Fruit fly (Drosophila melanogaster): ENCODE results near the gene Pde11.
A peak's percentile ranks its signal among the peaks of the same experiment; 100 is the strongest.

The Pde11 gene

dm6 chr2L:18567563-18567962 lies 22.6 kb downstream of the Pde11 start:
- TF ChIP-seq Jra (GFP tag; optimal IDR thresholded peaks at IDR 0.05): peak; percentile 37
- TF ChIP-seq tai (GFP tag; optimal IDR thresholded peaks at IDR 0.05): peak; percentile 69
- no peak for TF ChIP-seq jim (GFP tag; optimal IDR thresholded peaks at IDR 0.05)
- TF ChIP-seq Vsx2 (GFP tag; optimal IDR thresholded peaks at IDR 0.05; ENCODE audit: partially characterized antibody): no peak
- TF ChIP-seq OdsH (GFP tag; optimal IDR thresholded peaks at IDR 0.05): peak; percentile 66
- TF ChIP-seq GATAd (GFP tag; optimal IDR thresholded peaks at IDR 0.05): no peak
- no peak for TF ChIP-seq pan (optimal IDR thresholded peaks at IDR 0.05)
- peak; percentile 8 for TF ChIP-seq ey (GFP tag; optimal IDR thresholded peaks at IDR 0.05)
- no peak for TF ChIP-seq sage (GFP tag; optimal IDR thresholded peaks at IDR 0.05)
- TF ChIP-seq Rel (GFP tag; optimal IDR thresholded peaks at IDR 0.05): no peak
- no peak for TF ChIP-seq Rel (tag; optimal IDR thresholded peaks at IDR 0.05)
- no peak for TF ChIP-seq dsf (GFP tag; optimal IDR thresholded peaks at IDR 0.05; ENCODE audit: borderline replicate concordance)
- peak in 1 of 2 experiments; percentile 64 for TF ChIP-seq foxo (GFP tag; optimal IDR thresholded peaks at IDR 0.05)
- TF ChIP-seq psq (GFP tag; optimal IDR thresholded peaks at IDR 0.05): no peak
- TF ChIP-seq Abd-B (GFP tag; optimal IDR thresholded peaks at IDR 0.05): no peak
- no peak for TF ChIP-seq Dif (GFP tag; optimal IDR thresholded peaks at IDR 0.05; ENCODE audit: partially characterized antibody)
- no peak for TF ChIP-seq sv (GFP tag; optimal IDR thresholded peaks at IDR 0.05)
- TF ChIP-seq br (GFP tag; optimal IDR thresholded peaks at IDR 0.05): peak; percentile 47
- peak; percentile 29 for TF ChIP-seq Sp1 (GFP tag; optimal IDR thresholded peaks at IDR 0.05)
- no peak for TF ChIP-seq brk (GFP tag; optimal IDR thresholded peaks at IDR 0.05)
- TF ChIP-seq lola (GFP tag; optimal IDR thresholded peaks at IDR 0.05): no peak
- no peak for TF ChIP-seq CrebA (GFP tag; optimal IDR thresholded peaks at IDR 0.05; ENCODE audit: borderline replicate concordance)
- TF ChIP-seq CG9705 (GFP tag; optimal IDR thresholded peaks at IDR 0.05): no peak
- TF ChIP-seq Mio (GFP tag; optimal IDR thresholded peaks at IDR 0.05): no peak
- peak; percentile 12 for TF ChIP-seq CG32264 (GFP tag; optimal IDR thresholded peaks at IDR 0.05)
- TF ChIP-seq Hr83 (GFP tag; optimal IDR thresholded peaks at IDR 0.05; ENCODE audit: poor library complexity, severe bottlenecking): peak; percentile 69
- no peak for TF ChIP-seq woc (GFP tag; optimal IDR thresholded peaks at IDR 0.05)
- peak; percentile 70 for TF ChIP-seq rgr (GFP tag; optimal IDR thresholded peaks at IDR 0.05)
- TF ChIP-seq Hr78 (GFP tag; optimal IDR thresholded peaks at IDR 0.05): no peak
- no peak for TF ChIP-seq dl (GFP tag; optimal IDR thresholded peaks at IDR 0.05; ENCODE audit: insufficient read depth in 1 of 2, partially characterized antibody in 2 of 2)
- TF ChIP-seq Dfd (GFP tag; optimal IDR thresholded peaks at IDR 0.05): no peak
- no peak for TF ChIP-seq HLH106 (tag; optimal IDR thresholded peaks at IDR 0.05)
- TF ChIP-seq fru (GFP tag; optimal IDR thresholded peaks at IDR 0.05): peak; percentile 50
- TF ChIP-seq Hnf4 (GFP tag; optimal IDR thresholded peaks at IDR 0.05): peak; percentile 46
- peak; percentile 67 for TF ChIP-seq h (GFP tag; optimal IDR thresholded peaks at IDR 0.05)
- TF ChIP-seq dmrt93B (GFP tag; optimal IDR thresholded peaks at IDR 0.05): peak; percentile 7
- TF ChIP-seq N (GFP tag; optimal IDR thresholded peaks at IDR 0.05): no peak
- no peak for TF ChIP-seq Myc (optimal IDR thresholded peaks at IDR 0.05)
- no peak for TF ChIP-seq usp (GFP tag; optimal IDR thresholded peaks at IDR 0.05)

- TF ChIP-seq Rel (GFP tag; optimal IDR thresholded peaks at IDR 0.05): no peak
- TF ChIP-seq Rel (tag; optimal IDR thresholded peaks at IDR 0.05): peak; percentile 44
- no peak for TF ChIP-seq Jra (GFP tag; optimal IDR thresholded peaks at IDR 0.05)
- no peak for TF ChIP-seq CG9705 (GFP tag; optimal IDR thresholded peaks at IDR 0.05)
- no peak for TF ChIP-seq sv (GFP tag; optimal IDR thresholded peaks at IDR 0.05)
- no peak for TF ChIP-seq Hr83 (GFP tag; optimal IDR thresholded peaks at IDR 0.05; ENCODE audit: poor library complexity, severe bottlenecking)
- no peak for TF ChIP-seq sage (GFP tag; optimal IDR thresholded peaks at IDR 0.05)
- peak; percentile 6 for TF ChIP-seq HLH106 (tag; optimal IDR thresholded peaks at IDR 0.05)
- no peak for TF ChIP-seq N (GFP tag; optimal IDR thresholded peaks at IDR 0.05)
- peak; percentile 12 for TF ChIP-seq fru (GFP tag; optimal IDR thresholded peaks at IDR 0.05)
- no peak for TF ChIP-seq CG32264 (GFP tag; optimal IDR thresholded peaks at IDR 0.05)
- TF ChIP-seq br (GFP tag; optimal IDR thresholded peaks at IDR 0.05): no peak
- no peak for TF ChIP-seq woc (GFP tag; optimal IDR thresholded peaks at IDR 0.05)
- no peak for TF ChIP-seq jim (GFP tag; optimal IDR thresholded peaks at IDR 0.05)
- TF ChIP-seq brk (GFP tag; optimal IDR thresholded peaks at IDR 0.05): no peak
- TF ChIP-seq dmrt93B (GFP tag; optimal IDR thresholded peaks at IDR 0.05): no peak
- TF ChIP-seq psq (GFP tag; optimal IDR thresholded peaks at IDR 0.05): peak; percentile 2
- no peak for TF ChIP-seq tai (GFP tag; optimal IDR thresholded peaks at IDR 0.05)
- no peak for TF ChIP-seq lola (GFP tag; optimal IDR thresholded peaks at IDR 0.05)
- TF ChIP-seq Abd-B (GFP tag; optimal IDR thresholded peaks at IDR 0.05): no peak
- no peak for TF ChIP-seq CrebA (GFP tag; optimal IDR thresholded peaks at IDR 0.05; ENCODE audit: borderline replicate concordance)
- TF ChIP-seq dl (GFP tag; optimal IDR thresholded peaks at IDR 0.05; ENCODE audit: insufficient read depth in 1 of 2, partially characterized antibody in 2 of 2): no peak
- TF ChIP-seq rgr (GFP tag; optimal IDR thresholded peaks at IDR 0.05): peak; percentile 6
- TF ChIP-seq dsf (GFP tag; optimal IDR thresholded peaks at IDR 0.05; ENCODE audit: borderline replicate concordance): no peak
- peak; percentile 18 for TF ChIP-seq ey (GFP tag; optimal IDR thresholded peaks at IDR 0.05)
- no peak for TF ChIP-seq OdsH (GFP tag; optimal IDR thresholded peaks at IDR 0.05)
- TF ChIP-seq pan (optimal IDR thresholded peaks at IDR 0.05): no peak
- peak; percentile 48 for TF ChIP-seq h (GFP tag; optimal IDR thresholded peaks at IDR 0.05)
- TF ChIP-seq Myc (optimal IDR thresholded peaks at IDR 0.05): no peak
- no peak for TF ChIP-seq Hnf4 (GFP tag; optimal IDR thresholded peaks at IDR 0.05)
- TF ChIP-seq Dif (GFP tag; optimal IDR thresholded peaks at IDR 0.05; ENCODE audit: partially characterized antibody): no peak
- no peak for TF ChIP-seq Hr78 (GFP tag; optimal IDR thresholded peaks at IDR 0.05)
- TF ChIP-seq Vsx2 (GFP tag; optimal IDR thresholded peaks at IDR 0.05; ENCODE audit: partially characterized antibody): no peak
- TF ChIP-seq usp (GFP tag; optimal IDR thresholded peaks at IDR 0.05): no peak
- peak in 1 of 2 experiments; percentile 26 for TF ChIP-seq foxo (GFP tag; optimal IDR thresholded peaks at IDR 0.05)
- no peak for TF ChIP-seq Dfd (GFP tag; optimal IDR thresholded peaks at IDR 0.05)
- no peak for TF ChIP-seq Mio (GFP tag; optimal IDR thresholded peaks at IDR 0.05)
- no peak for TF ChIP-seq GATAd (GFP tag; optimal IDR thresholded peaks at IDR 0.05)
- TF ChIP-seq Sp1 (GFP tag; optimal IDR thresholded peaks at IDR 0.05): no peak
Measured at dm6 chr2L:18566235-18567158, 23.6 kb downstream of the Pde11 start.
